Fruit fly (Drosophila melanogaster) whole organism, prepupa: ENCODE results near the gene CG17707.

ENCODE experiments used
- Blimp-1 ChIP-seq: fragments of 200-800 bp; sonication (Bioruptor generic); optimal IDR thresholded peaks from 3 replicates; lab custom pipeline; 2017; ENCODE audit warnings: missing biosample characterization, missing genetic modification characterization, mild to moderate bottlenecking, moderate library complexity, missing genetic modification reagents
- CG10631 ChIP-seq: fragments of 200-800 bp; sonication (Bioruptor generic); optimal IDR thresholded peaks from 2 replicates; lab custom pipeline; 2016; ENCODE audit warnings: missing biosample characterization, missing genetic modification characterization
- CG10669 ChIP-seq: fragments of 200-800 bp; sonication (Bioruptor generic); optimal IDR thresholded peaks from 3 replicates; lab custom pipeline; 2018; ENCODE audit warnings: missing biosample characterization, mild to moderate bottlenecking, missing genetic modification characterization, moderate library complexity
- CG11294 ChIP-seq: fragments of 200-800 bp; sonication (Bioruptor generic); IDR thresholded peaks from 2 replicates; pipeline ENCODE4 v1.3.6; 2022; ENCODE audit warnings: missing biosample characterization, missing genetic modification characterization
- CG11762 ChIP-seq: fragments of 200-800 bp; sonication (Bioruptor generic); optimal IDR thresholded peaks from 3 replicates; lab custom pipeline; 2016; ENCODE audit warnings: missing biosample characterization, missing genetic modification characterization; ENCODE audit not compliant: insufficient read depth
- CG1621 ChIP-seq: fragments of 200-800 bp; sonication (Bioruptor generic); optimal IDR thresholded peaks from 3 replicates; lab custom pipeline; 2018; ENCODE audit warnings: missing biosample characterization, mild to moderate bottlenecking, missing genetic modification characterization
- CG3032 ChIP-seq: fragments of 200-800 bp; optimal IDR thresholded peaks from 2 replicates; lab custom pipeline; 2019; ENCODE audit warnings: missing biosample characterization, mild to moderate bottlenecking, missing genetic modification characterization, moderate library complexity
- CG31627 ChIP-seq: fragments of 200-800 bp; sonication (Bioruptor generic); optimal IDR thresholded peaks from 3 replicates; lab custom pipeline; 2016; ENCODE audit warnings: missing biosample characterization, missing genetic modification characterization
- CG34406 ChIP-seq: fragments of 200-800 bp; sonication (Bioruptor generic); optimal IDR thresholded peaks from 3 replicates; lab custom pipeline; 2016; ENCODE audit warnings: missing biosample characterization, missing genetic modification characterization
- CG3919 ChIP-seq: fragments of 200-800 bp; sonication (Bioruptor generic); optimal IDR thresholded peaks from 3 replicates; lab custom pipeline; 2016; ENCODE audit warnings: missing biosample characterization, missing genetic modification characterization
- CG6163 ChIP-seq: fragments of 200-800 bp; sonication (Bioruptor generic); IDR thresholded peaks from 3 replicates; pipeline ENCODE4 v1.3.6; 2022; ENCODE audit warnings: missing biosample characterization, missing genetic modification characterization
- CG6792 ChIP-seq: fragments of 200-800 bp; sonication (Bioruptor generic); optimal IDR thresholded peaks from 3 replicates; lab custom pipeline; 2016; ENCODE audit warnings: missing biosample characterization, missing genetic modification characterization
- CG8119 ChIP-seq: fragments of 200-800 bp; sonication (Bioruptor generic); IDR thresholded peaks from 3 replicates; pipeline ENCODE4 v1.3.6; 2022; ENCODE audit warnings: missing biosample characterization, missing genetic modification characterization
- CG8632 ChIP-seq: fragments of 200-800 bp; sonication (Bioruptor generic); optimal IDR thresholded peaks from 3 replicates; lab custom pipeline; 2016; ENCODE audit warnings: missing biosample characterization, missing genetic modification characterization
- CG9139 ChIP-seq: fragments of 200-800 bp; sonication (Bioruptor generic); optimal IDR thresholded peaks from 3 replicates; lab custom pipeline; 2017; ENCODE audit warnings: missing biosample characterization, mild to moderate bottlenecking, missing genetic modification characterization
- Eip75B ChIP-seq: fragments of 200-800 bp; sonication (Bioruptor generic); optimal IDR thresholded peaks from 3 replicates; lab custom pipeline; 2016; ENCODE audit warnings: missing biosample characterization, missing genetic modification characterization
- Eip78C ChIP-seq: fragments of 200-800 bp; sonication (Bioruptor generic); peaks from one replicate; lab custom pipeline; 2016; ENCODE audit warnings: missing biosample characterization, missing genetic modification characterization
- Ets21C ChIP-seq: fragments of 200-800 bp; sonication (Bioruptor generic); optimal IDR thresholded peaks from 3 replicates; lab custom pipeline; 2016; ENCODE audit warnings: missing biosample characterization, missing genetic modification characterization
- Gug ChIP-seq: fragments of 200-800 bp; sonication (Bioruptor generic); IDR thresholded peaks from 2 replicates; pipeline ENCODE4 v1.3.6; 2022; ENCODE audit warnings: missing biosample characterization, missing genetic modification characterization
- Hr38 ChIP-seq: sonication (Bioruptor generic); optimal IDR thresholded peaks from 2 replicates; lab custom pipeline; 2016; ENCODE audit warnings: missing biosample characterization, missing genetic modification characterization
- Hr39 ChIP-seq: fragments of 200-800 bp; sonication (Bioruptor generic); optimal IDR thresholded peaks from 2 replicates; lab custom pipeline; 2016; ENCODE audit warnings: missing biosample characterization, missing genetic modification characterization
- Hr4 ChIP-seq: fragments of 200-800 bp; sonication (Bioruptor generic); optimal IDR thresholded peaks from 3 replicates; lab custom pipeline; 2016; ENCODE audit warnings: missing biosample characterization, missing genetic modification characterization
- Lpt ChIP-seq: fragments of 200-800 bp; sonication (Bioruptor generic); optimal IDR thresholded peaks from 3 replicates; lab custom pipeline; 2016; ENCODE audit warnings: missing biosample characterization, missing genetic modification characterization
- OdsH ChIP-seq: fragments of 200-800 bp; sonication (Bioruptor generic); optimal IDR thresholded peaks from 3 replicates; lab custom pipeline; 2016; ENCODE audit warnings: missing biosample characterization, missing genetic modification characterization
- Smox ChIP-seq: fragments of 200-800 bp; sonication (Bioruptor generic); optimal IDR thresholded peaks from 3 replicates; lab custom pipeline; 2016; ENCODE audit warnings: missing biosample characterization, missing genetic modification characterization
- Sox102F ChIP-seq: fragments of 200-800 bp; sonication (Bioruptor generic); optimal IDR thresholded peaks from 2 replicates; lab custom pipeline; 2016; ENCODE audit warnings: missing biosample characterization, mild to moderate bottlenecking, missing genetic modification characterization
- Sox14 ChIP-seq: fragments of 200-800 bp; sonication (Bioruptor generic); optimal IDR thresholded peaks from 3 replicates; lab custom pipeline; 2016; ENCODE audit warnings: missing biosample characterization, missing genetic modification characterization
- Sox15 ChIP-seq: fragments of 200-800 bp; sonication (Bioruptor generic); optimal IDR thresholded peaks from 3 replicates; lab custom pipeline; 2016; ENCODE audit warnings: missing biosample characterization, missing genetic modification characterization
- achi ChIP-seq: fragments of 200-800 bp; sonication (Bioruptor generic); optimal IDR thresholded peaks from 3 replicates; lab custom pipeline; 2016; ENCODE audit warnings: missing biosample characterization, missing genetic modification characterization
- dac ChIP-seq: fragments of 200-800 bp; sonication (Bioruptor generic); optimal IDR thresholded peaks from 2 replicates; lab custom pipeline; 2017; ENCODE audit warnings: missing biosample characterization, mild to moderate bottlenecking, missing genetic modification characterization
- dsx ChIP-seq: fragments of 200-800 bp; optimal IDR thresholded peaks from 3 replicates; lab custom pipeline; 2019; ENCODE audit warnings: missing biosample characterization, mild to moderate bottlenecking, missing genetic modification characterization, moderate library complexity; ENCODE audit not compliant: poor library complexity, severe bottlenecking
- esn ChIP-seq: fragments of 200-800 bp; sonication (Bioruptor generic); optimal IDR thresholded peaks from 2 replicates; lab custom pipeline; 2016; ENCODE audit warnings: missing biosample characterization, mild to moderate bottlenecking, missing genetic modification characterization, moderate library complexity
- fd85E ChIP-seq: fragments of 200-800 bp; sonication (Bioruptor generic); optimal IDR thresholded peaks from 3 replicates; lab custom pipeline; 2016; ENCODE audit warnings: missing biosample characterization, missing genetic modification characterization
- fkh ChIP-seq: fragments of 200-800 bp; sonication (Bioruptor generic); optimal IDR thresholded peaks from 3 replicates; lab custom pipeline; 2017; ENCODE audit warnings: missing biosample characterization, mild to moderate bottlenecking, missing genetic modification characterization, moderate library complexity
- lz ChIP-seq: fragments of 200-800 bp; sonication (Bioruptor generic); optimal IDR thresholded peaks from 3 replicates; lab custom pipeline; 2016; ENCODE audit warnings: missing biosample characterization, missing genetic modification characterization
- svp ChIP-seq: fragments of 200-800 bp; sonication (Bioruptor generic); peaks from one replicate; lab custom pipeline; 2016; ENCODE audit warnings: missing biosample characterization, missing genetic modification characterization
- topi ChIP-seq: fragments of 200-800 bp; sonication (Bioruptor generic); optimal IDR thresholded peaks from 3 replicates; lab custom pipeline; 2016; ENCODE audit warnings: missing biosample characterization, missing genetic modification characterization
- vri ChIP-seq: fragments of 200-800 bp; sonication (Bioruptor generic); optimal IDR thresholded peaks from 3 replicates; lab custom pipeline; 2016; ENCODE audit warnings: missing biosample characterization, mild to moderate bottlenecking, missing genetic modification characterization

The CG17707 gene

DNA sequence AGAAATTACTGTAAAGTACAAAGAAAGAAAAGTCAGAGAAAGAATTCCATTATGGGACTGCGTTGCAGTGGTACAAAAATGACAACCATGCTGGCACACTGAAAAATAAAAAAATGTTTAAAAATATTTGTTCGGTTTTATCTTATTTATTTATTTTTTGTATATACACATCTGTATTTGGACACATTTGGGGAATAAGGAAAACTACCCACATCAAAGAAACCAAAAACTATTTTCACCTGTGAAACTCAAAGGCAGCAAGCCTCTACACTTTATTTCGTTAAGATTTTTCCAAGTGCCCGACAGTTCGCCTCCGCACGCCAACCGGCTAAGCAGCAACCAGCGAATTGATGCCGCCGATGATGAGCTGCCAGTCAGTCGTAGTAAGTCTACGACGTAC lies 21.3 kb upstream of the CG17707 start (continued):
- TF ChIP-seq CG6792 (GFP tag; lab: Kevin White, UChicago) (no peak), CG10631 (no peak), CG10669 (GFP tag; lab: Kevin White, UChicago) (no peak), Lpt (no peak), topi (GFP tag; lab: Kevin White, UChicago) (no peak), OdsH (GFP tag; lab: Kevin White, UChicago) (no peak), vri (GFP tag; lab: Kevin White, UChicago) (no peak), Ets21C (GFP tag; lab: Kevin White, UChicago) (no peak), dsx (GFP tag; lab: Kevin White, UChicago) (no peak), achi (GFP tag; lab: Kevin White, UChicago) (peak; percentile 37), Gug (no peak), CG3919 (GFP tag; lab: Kevin White, UChicago) (peak; percentile 46), CG34406 (no peak), Sox102F (no peak), svp (GFP tag; lab: Kevin White, UChicago) (no peak), Hr4 (GFP tag; lab: Kevin White, UChicago) (peak; percentile 30), Smox (GFP tag; lab: Kevin White, UChicago) (no peak), CG9139 (GFP tag; lab: Kevin White, UChicago) (no peak), CG6163 (GFP tag; lab: Robert Waterston, UW) (0 out of 3 replicates have a peak, but pooled peaks have one; percentile 17)

dm6 chrX:145081-145480 lies 3.1 kb downstream of the CG17707 start:
- TF ChIP-seq CG10631 (no peak), Sox15 (GFP tag; lab: Kevin White, UChicago) (no peak), Eip75B (GFP tag; lab: Kevin White, UChicago) (no peak), Hr39 (GFP tag; lab: Kevin White, UChicago) (no peak), CG3032 (tag; lab: Kevin White, UChicago) (no peak), Eip78C (GFP tag; lab: Kevin White, UChicago) (no peak), lz (GFP tag; lab: Kevin White, UChicago) (no peak), CG6163 (GFP tag; lab: Robert Waterston, UW) (no peak), CG11294 (GFP tag; lab: Robert Waterston, UW) (no peak), CG8632 (GFP tag; lab: Kevin White, UChicago) (no peak), Smox (GFP tag; lab: Kevin White, UChicago) (no peak), CG31627 (GFP tag; lab: Kevin White, UChicago) (no peak), CG9139 (GFP tag; lab: Kevin White, UChicago) (no peak), CG8119 (no peak), fd85E (no peak), CG1621 (tag; lab: Kevin White, UChicago) (no peak), CG3919 (GFP tag; lab: Kevin White, UChicago) (no peak)

DNA sequence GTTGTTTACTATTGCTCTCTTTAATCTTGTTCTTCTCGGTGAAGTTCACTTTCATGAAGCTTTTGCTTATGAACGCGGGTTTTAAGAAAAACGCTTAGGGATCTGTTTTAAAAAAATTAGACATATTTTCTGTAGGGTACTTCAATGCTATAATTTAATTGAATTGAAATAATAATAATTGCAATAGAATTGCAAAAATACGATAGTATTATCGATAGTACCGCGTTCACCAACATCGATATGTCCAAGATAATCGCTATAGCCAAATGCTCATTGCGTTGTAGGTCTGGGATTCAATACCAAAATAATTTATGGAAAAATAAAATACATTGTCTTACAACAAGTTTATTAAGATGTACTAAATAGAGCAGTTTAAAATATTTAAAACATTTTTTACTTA lies 6.3 kb downstream of the CG17707 start:
- TF ChIP-seq Sox14 (GFP tag; lab: Kevin White, UChicago) (peak; percentile 2), Eip78C (GFP tag; lab: Kevin White, UChicago) (peak; percentile 86), lz (GFP tag; lab: Kevin White, UChicago) (peak; percentile 10), fkh (GFP tag; lab: Kevin White, UChicago) (peak; percentile 37), svp (GFP tag; lab: Kevin White, UChicago) (no peak), esn (GFP tag; lab: Kevin White, UChicago) (peak; percentile 1)

DNA sequence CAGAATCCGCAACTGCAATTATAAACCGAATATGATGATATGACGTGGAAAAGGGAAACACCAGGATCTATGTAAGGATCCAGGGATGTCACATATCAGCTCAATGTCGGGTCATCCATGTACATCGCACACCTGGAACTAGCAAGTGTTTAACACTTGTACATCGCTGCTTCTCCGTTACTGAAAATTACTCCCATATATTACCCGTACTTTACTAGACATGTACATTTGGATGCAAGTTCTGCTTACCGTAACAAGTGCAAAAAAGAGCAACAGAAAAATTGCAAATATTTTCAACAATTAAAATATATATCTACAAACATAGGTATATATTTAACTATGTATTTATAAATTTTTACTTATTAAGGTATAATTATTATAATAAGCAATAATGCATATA lies 8.2 kb downstream of the CG17707 start, which contains the start of gene tyn:
TSS of gene tyn (plus strand) at position 301 of the 400 bp plus-strand sequence.
- TF ChIP-seq Smox (GFP tag; lab: Kevin White, UChicago): no peak
- no peak for TF ChIP-seq Hr38
- TF ChIP-seq CG6792 (GFP tag; lab: Kevin White, UChicago): no peak
- TF ChIP-seq dsx (GFP tag; lab: Kevin White, UChicago): no peak
- TF ChIP-seq CG11762 (GFP tag; lab: Kevin White, UChicago): no peak
- no peak for TF ChIP-seq Blimp-1 (GFP tag; lab: Kevin White, UChicago)
- TF ChIP-seq CG9139 (GFP tag; lab: Kevin White, UChicago): no peak
- no peak for TF ChIP-seq dac (GFP tag; lab: Kevin White, UChicago)
- no peak for TF ChIP-seq Hr39 (GFP tag; lab: Kevin White, UChicago)
